Fruit fly (Drosophila melanogaster): ENCODE results near the gene Phf7.
"Not testable (repeated sequence)": the region's sequence is repeated elsewhere in the genome, so short reads cannot be mapped to it uniquely, and the experiment has no call there.

Phf7 gene

dm6 chrX:20158491-20158890 lies 7.1 kb downstream of the Phf7 start:
- TF ChIP-seq usp (GFP tag; optimal IDR thresholded peaks at IDR 0.05) (no peak), pan (optimal IDR thresholded peaks at IDR 0.05) (no peak), Dll (optimal IDR thresholded peaks at IDR 0.05) (no peak), CG8478 (optimal IDR thresholded peaks at IDR 0.05) (no peak), psq (optimal IDR thresholded peaks at IDR 0.05) (no peak), EcR (GFP tag; optimal IDR thresholded peaks at IDR 0.05) (no peak)

DNA sequence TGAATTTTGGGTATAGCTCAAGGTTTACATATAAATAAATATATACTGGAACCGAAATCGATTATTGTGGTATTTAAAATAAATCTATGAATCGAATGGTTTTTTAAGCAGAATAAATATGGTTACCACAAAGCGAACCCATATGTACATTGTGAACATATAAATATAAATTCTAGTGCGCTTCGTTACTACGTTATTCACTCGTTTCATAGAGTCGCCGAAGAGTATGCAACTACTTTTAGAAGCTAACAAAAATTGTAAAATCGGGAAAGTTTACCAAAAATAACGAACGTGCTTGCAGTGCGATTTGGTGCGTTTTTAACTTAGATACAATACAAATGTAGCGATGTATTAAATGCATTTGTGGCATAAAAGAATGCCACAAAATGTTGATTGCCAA lies 9.7 kb downstream of the Phf7 start:
- TF ChIP-seq CG8478 (optimal IDR thresholded peaks at IDR 0.05) (no peak), Dll (optimal IDR thresholded peaks at IDR 0.05) (no peak), usp (GFP tag; optimal IDR thresholded peaks at IDR 0.05) (no peak), EcR (GFP tag; optimal IDR thresholded peaks at IDR 0.05) (no peak), psq (optimal IDR thresholded peaks at IDR 0.05) (no peak), pan (optimal IDR thresholded peaks at IDR 0.05) (no peak)

- no peak for TF ChIP-seq CG8478 (optimal IDR thresholded peaks at IDR 0.05)
- no peak for TF ChIP-seq Dll (optimal IDR thresholded peaks at IDR 0.05)
- no peak for TF ChIP-seq EcR (GFP tag; optimal IDR thresholded peaks at IDR 0.05)
- no peak for TF ChIP-seq psq (optimal IDR thresholded peaks at IDR 0.05)
- no peak for TF ChIP-seq usp (GFP tag; optimal IDR thresholded peaks at IDR 0.05)
- no peak for TF ChIP-seq pan (optimal IDR thresholded peaks at IDR 0.05)
These were observed 17.9 kb downstream of the Phf7 start, which contains the start of gene aspr for dm6 chrX:20147693-20148174. Gene aspr, plus strand, starts transcription at chrX:20148124.

dm6 chrX:20143088-20143487 lies 22.5 kb downstream of the Phf7 start, which contains the start of gene Or19a:
Gene Or19a, minus strand, starts transcription at chrX:20143188.
- TF ChIP-seq CG8478, pan, Dll (optimal IDR thresholded peaks at IDR 0.05): not testable (repeated sequence)

DNA sequence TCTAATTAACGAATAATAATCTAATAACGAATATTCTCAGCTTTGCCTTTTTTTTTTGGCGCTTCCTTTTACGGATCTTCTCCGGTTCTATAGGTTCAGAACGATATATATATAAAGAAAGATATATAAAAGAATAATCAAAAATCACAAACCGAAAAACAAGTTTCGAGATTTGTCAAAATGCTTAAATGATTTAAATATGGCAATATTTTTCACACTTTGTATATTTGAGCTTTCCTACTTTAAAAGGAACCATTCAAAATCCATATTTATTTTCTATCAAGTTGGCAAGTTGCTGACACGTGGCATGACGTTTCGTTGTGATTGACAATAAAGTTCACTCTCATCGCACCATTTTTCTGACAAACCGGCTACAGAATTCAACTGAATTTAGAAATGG lies 24.9 kb downstream of the Phf7 start, which contains the start of gene CG34332:
Gene CG34332, plus strand, starts transcription at position 301 of the 400 bp plus-strand sequence.
- no peak for TF ChIP-seq EcR (GFP tag; optimal IDR thresholded peaks at IDR 0.05)
- no peak for TF ChIP-seq Dll (optimal IDR thresholded peaks at IDR 0.05)
- TF ChIP-seq psq (optimal IDR thresholded peaks at IDR 0.05): no peak
- TF ChIP-seq usp (GFP tag; optimal IDR thresholded peaks at IDR 0.05): no peak
- no peak for TF ChIP-seq CG8478 (optimal IDR thresholded peaks at IDR 0.05)
- TF ChIP-seq pan (optimal IDR thresholded peaks at IDR 0.05): no peak

dm6 chrX:20139493-20139892 lies 26.1 kb downstream of the Phf7 start, which contains the start of gene CG42583:
Gene CG42583, plus strand, starts transcription at chrX:20139793.
- no peak for TF ChIP-seq pan (optimal IDR thresholded peaks at IDR 0.05)
- TF ChIP-seq usp (GFP tag; optimal IDR thresholded peaks at IDR 0.05): no peak
- TF ChIP-seq EcR (GFP tag; optimal IDR thresholded peaks at IDR 0.05): no peak
- TF ChIP-seq Dll (optimal IDR thresholded peaks at IDR 0.05): no peak
- no peak for TF ChIP-seq CG8478 (optimal IDR thresholded peaks at IDR 0.05)
- no peak for TF ChIP-seq psq (optimal IDR thresholded peaks at IDR 0.05)

DNA sequence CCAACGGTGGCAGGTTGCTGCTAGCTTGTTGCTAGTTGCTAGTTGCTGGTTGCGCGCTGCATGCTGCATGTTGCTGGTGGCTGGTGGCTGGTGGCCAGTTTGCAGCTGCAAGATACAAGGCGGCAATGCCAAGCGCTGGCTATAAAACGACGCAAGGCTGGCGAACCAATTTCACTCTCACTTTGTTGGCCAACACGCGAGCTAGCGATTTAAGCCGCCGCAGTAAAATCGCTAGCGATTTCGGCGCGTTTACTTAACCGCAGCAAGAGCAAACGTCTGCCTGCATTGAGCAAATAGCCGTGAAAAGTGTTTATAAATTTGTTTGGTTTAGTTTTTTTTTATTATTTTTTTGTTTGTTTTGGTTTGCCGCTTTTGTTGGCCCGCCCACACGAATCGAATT lies 32.2 kb downstream of the Phf7 start, which contains the start of gene CG15322:
Gene CG15322, plus strand, starts transcription at position 148 of the 400 bp plus-strand sequence.
- TF ChIP-seq psq (optimal IDR thresholded peaks at IDR 0.05): no peak
- TF ChIP-seq pan (optimal IDR thresholded peaks at IDR 0.05): no peak
- no peak for TF ChIP-seq Dll (optimal IDR thresholded peaks at IDR 0.05)
- no peak for TF ChIP-seq usp (GFP tag; optimal IDR thresholded peaks at IDR 0.05)
- TF ChIP-seq CG8478 (optimal IDR thresholded peaks at IDR 0.05): no peak
- TF ChIP-seq EcR (GFP tag; optimal IDR thresholded peaks at IDR 0.05): no peak

DNA sequence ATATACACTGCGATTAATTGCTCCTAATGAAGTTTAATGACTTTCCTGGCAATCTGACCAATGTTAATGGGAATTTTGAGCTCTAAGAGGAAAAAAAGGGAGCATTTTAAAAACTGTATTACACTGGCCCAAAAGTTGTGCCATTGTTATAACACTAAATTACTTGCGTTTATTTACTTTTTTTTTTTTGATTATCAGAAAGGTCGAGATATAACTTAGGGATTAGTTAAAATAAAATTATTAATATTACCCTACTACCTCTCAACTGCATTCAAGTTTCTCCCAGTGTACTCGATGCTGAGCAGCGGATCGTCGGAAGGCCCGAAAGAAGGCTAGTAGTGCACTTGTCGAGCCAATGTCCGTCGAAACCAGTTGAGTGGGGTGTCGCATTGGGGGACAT lies 35.1 kb downstream of the Phf7 start:
- TF ChIP-seq Dll (optimal IDR thresholded peaks at IDR 0.05) (no peak), EcR (GFP tag; optimal IDR thresholded peaks at IDR 0.05) (no peak), pan (optimal IDR thresholded peaks at IDR 0.05) (no peak), psq (optimal IDR thresholded peaks at IDR 0.05) (no peak), usp (GFP tag; optimal IDR thresholded peaks at IDR 0.05) (no peak), CG8478 (optimal IDR thresholded peaks at IDR 0.05) (no peak)

DNA sequence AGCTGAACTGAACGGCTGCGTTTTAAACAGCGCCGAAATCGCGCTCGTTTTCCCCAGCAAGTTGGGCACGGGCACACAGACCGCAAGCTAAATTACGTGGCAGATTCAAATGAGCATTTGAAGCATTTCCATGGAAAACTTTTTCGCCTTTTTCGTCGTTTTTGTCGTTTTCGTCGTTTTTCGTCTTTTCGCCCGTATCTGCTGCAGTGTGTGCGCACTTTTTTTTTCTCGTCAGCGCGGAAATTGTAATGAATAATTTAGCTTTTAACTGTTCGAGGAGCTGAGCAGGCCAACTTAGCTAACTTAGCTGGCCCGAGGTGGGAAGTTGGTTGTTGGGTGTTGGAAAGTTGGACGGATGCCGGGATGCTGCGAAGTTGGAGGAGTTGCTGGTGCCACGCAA lies 36.1 kb downstream of the Phf7 start:
- TF ChIP-seq pan (optimal IDR thresholded peaks at IDR 0.05): no peak
- no peak for TF ChIP-seq CG8478 (optimal IDR thresholded peaks at IDR 0.05)
- no peak for TF ChIP-seq usp (GFP tag; optimal IDR thresholded peaks at IDR 0.05)
- no peak for TF ChIP-seq psq (optimal IDR thresholded peaks at IDR 0.05)
- TF ChIP-seq Dll (optimal IDR thresholded peaks at IDR 0.05): no peak
- no peak for TF ChIP-seq EcR (GFP tag; optimal IDR thresholded peaks at IDR 0.05)

- TF ChIP-seq pan (optimal IDR thresholded peaks at IDR 0.05) (no peak), psq (optimal IDR thresholded peaks at IDR 0.05) (no peak)
These were observed 43.5 kb downstream of the Phf7 start, which contains the start of gene CG34331 for dm6 chrX:20122153-20122552. Gene CG34331, plus strand, starts transcription at chrX:20122453.

DNA sequence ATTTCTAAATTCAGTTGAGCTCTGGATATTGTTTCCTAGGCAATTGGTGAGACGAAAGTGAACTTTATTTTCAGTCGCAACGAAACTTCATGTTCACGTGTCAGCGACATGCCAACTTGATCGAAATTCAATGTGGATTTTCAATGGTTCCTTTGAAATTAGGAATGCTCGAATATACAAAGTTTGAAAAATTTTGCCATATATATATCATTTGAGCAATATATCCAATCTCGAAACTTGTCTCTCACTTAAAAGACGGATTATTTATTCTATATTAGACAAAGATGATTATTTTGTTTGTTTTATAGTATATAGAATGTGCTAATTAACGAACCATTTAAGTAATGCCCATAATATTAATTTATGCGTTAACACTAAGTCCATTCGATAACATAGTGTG lies 55.2 kb downstream of the Phf7 start, which contains the start of gene karr:
Gene karr, minus strand, starts transcription at position 101 of the 400 bp plus-strand sequence.
- TF ChIP-seq Dll (optimal IDR thresholded peaks at IDR 0.05) (no peak), EcR (GFP tag; optimal IDR thresholded peaks at IDR 0.05) (no peak), psq (optimal IDR thresholded peaks at IDR 0.05) (no peak), CG8478 (optimal IDR thresholded peaks at IDR 0.05) (no peak), usp (GFP tag; optimal IDR thresholded peaks at IDR 0.05) (no peak), pan (optimal IDR thresholded peaks at IDR 0.05) (no peak)
